Fruit fly (Drosophila melanogaster) whole organism, embryonic: ENCODE measurements around the gene eco.

Experiments
- BEAF-32 ChIP-seq: fragments of 200-800 bp; sonication (Bioruptor generic); optimal IDR thresholded peaks from 3 replicates; lab custom pipeline; 2017; ENCODE audit warnings: missing biosample characterization, missing genetic modification characterization, mild to moderate bottlenecking, moderate library complexity, missing genetic modification reagents
- CG10321 ChIP-seq: fragments of 200-800 bp; sonication (Bioruptor generic); IDR thresholded peaks from 2 replicates; pipeline ENCODE4 v1.3.6; 2022; ENCODE audit warnings: missing biosample characterization, missing genetic modification characterization
- CG10366 ChIP-seq: fragments of 200-800 bp; sonication (Bioruptor generic); IDR thresholded peaks from 2 replicates; pipeline ENCODE4 v1.3.6; 2022; ENCODE audit warnings: missing biosample characterization, missing genetic modification characterization
- CG10431 ChIP-seq: fragments of 200-800 bp; sonication (Bioruptor generic); optimal IDR thresholded peaks from 3 replicates; lab custom pipeline; 2018; ENCODE audit warnings: missing biosample characterization, mild to moderate bottlenecking, missing genetic modification characterization
- CG11696 ChIP-seq: fragments of 200-800 bp; sonication (Bioruptor generic); IDR thresholded peaks from 2 replicates; pipeline ENCODE4 v1.3.6; 2022; ENCODE audit warnings: missing biosample characterization, missing genetic modification characterization
- CG13775 ChIP-seq: fragments of 200-800 bp; sonication (Bioruptor generic); optimal IDR thresholded peaks from 3 replicates; lab custom pipeline; 2017; ENCODE audit warnings: missing biosample characterization, mild to moderate bottlenecking, missing genetic modification characterization
- CG14860 ChIP-seq: fragments of 200-800 bp; sonication (Bioruptor generic); IDR thresholded peaks from 3 replicates; pipeline ENCODE4 v1.3.6; 2022; ENCODE audit warnings: missing biosample characterization, missing genetic modification characterization; ENCODE audit not compliant: partially characterized antibody
- CG1529 ChIP-seq: fragments of 200-800 bp; sonication (Bioruptor generic); optimal IDR thresholded peaks from 3 replicates; lab custom pipeline; 2018; ENCODE audit warnings: missing biosample characterization, missing genetic modification characterization
- CG15479 ChIP-seq: fragments of 200-800 bp; sonication (Bioruptor generic); optimal IDR thresholded peaks from 3 replicates; lab custom pipeline; 2019; ENCODE audit warnings: missing biosample characterization, mild to moderate bottlenecking, missing genetic modification characterization, moderate library complexity
- CG1647 ChIP-seq: fragments of 200-800 bp; sonication (Bioruptor generic); optimal IDR thresholded peaks from 3 replicates; lab custom pipeline; 2016; ENCODE audit warnings: missing biosample characterization, missing genetic modification characterization
- CG17361 ChIP-seq: fragments of 200-800 bp; sonication (Bioruptor generic); IDR thresholded peaks from 3 replicates; pipeline ENCODE4 v1.3.6; 2022; ENCODE audit warnings: missing biosample characterization, missing genetic modification characterization
- CG17612 ChIP-seq: fragments of 200-800 bp; sonication (Bioruptor generic); IDR thresholded peaks from 2 replicates; pipeline ENCODE4 v1.3.6; 2022; ENCODE audit warnings: missing biosample characterization, missing genetic modification characterization
- CG18599 ChIP-seq: fragments of 200-800 bp; sonication (Bioruptor generic); optimal IDR thresholded peaks from 3 replicates; lab custom pipeline; 2017; ENCODE audit warnings: missing biosample characterization, missing genetic modification characterization, mild to moderate bottlenecking, moderate library complexity, missing genetic modification reagents
- CG2889 ChIP-seq: fragments of 200-800 bp; sonication (Bioruptor generic); IDR thresholded peaks from 3 replicates; pipeline ENCODE4 v1.3.6; 2022; ENCODE audit warnings: missing biosample characterization, missing genetic modification characterization
- CG3163 ChIP-seq: fragments of 200-800 bp; sonication (Bioruptor generic); optimal IDR thresholded peaks from 3 replicates; lab custom pipeline; 2016; ENCODE audit warnings: missing biosample characterization, missing genetic modification characterization
- CG32772 ChIP-seq: fragments of 200-800 bp; sonication (Bioruptor generic); IDR thresholded peaks from 2 replicates; pipeline ENCODE4 v1.3.6; 2022; ENCODE audit warnings: missing biosample characterization, missing genetic modification characterization
- CG34422 ChIP-seq: fragments of 200-800 bp; sonication (Bioruptor generic); IDR thresholded peaks from 3 replicates; pipeline ENCODE4 v1.3.6; 2022; ENCODE audit warnings: missing biosample characterization, missing genetic modification characterization
- CG6791 ChIP-seq: fragments of 200-800 bp; sonication (Bioruptor generic); IDR thresholded peaks from 3 replicates; pipeline ENCODE4 v1.3.6; 2022; ENCODE audit warnings: missing biosample characterization, missing genetic modification characterization; ENCODE audit not compliant: partially characterized antibody
- CG7987 ChIP-seq: fragments of 200-800 bp; sonication (Bioruptor generic); optimal IDR thresholded peaks from 2 replicates; lab custom pipeline; 2018; ENCODE audit warnings: missing biosample characterization, mild to moderate bottlenecking, missing genetic modification characterization, moderate library complexity
- CG8089 ChIP-seq: fragments of 200-800 bp; sonication (Bioruptor generic); optimal IDR thresholded peaks from 3 replicates; lab custom pipeline; 2016; ENCODE audit warnings: missing biosample characterization, missing genetic modification characterization
- CG8290 ChIP-seq, 3 experiments: fragments of 200-800 bp; sonication (Bioruptor generic); optimal IDR thresholded peaks; 2 replicates each; lab custom pipeline; 2016 to 2019; ENCODE audit warnings: missing biosample characterization in 3 of 3, missing genetic modification characterization in 3 of 3, mild to moderate bottlenecking in 2 of 3, moderate library complexity in 1 of 3
- CG9727 ChIP-seq: fragments of 200-800 bp; sonication (Bioruptor generic); optimal IDR thresholded peaks from 3 replicates; lab custom pipeline; 2017; ENCODE audit warnings: missing biosample characterization, mild to moderate bottlenecking, missing genetic modification characterization
- CG9817 ChIP-seq: fragments of 200-800 bp; sonication (Bioruptor generic); optimal IDR thresholded peaks from 2 replicates; lab custom pipeline; 2018; ENCODE audit warnings: missing biosample characterization, mild to moderate bottlenecking, missing genetic modification characterization, moderate library complexity
- CTCF ChIP-seq: fragments of 200-800 bp; sonication (Bioruptor generic); optimal IDR thresholded peaks from 2 replicates; lab custom pipeline; 2017; ENCODE audit warnings: missing biosample characterization, mild to moderate bottlenecking, missing genetic modification characterization, moderate library complexity
- D ChIP-seq, 2 experiments: fragments of 200-800 bp in 1 of 2; fragments of >200 bp in 1 of 2; sonication (Bioruptor generic) in 1 of 2; optimal IDR thresholded peaks; 2 replicates in 1 of 2; 3 replicates in 1 of 2; lab custom pipeline; 2017; ENCODE audit warnings: mild to moderate bottlenecking in 1 of 2, missing biosample characterization in 1 of 2, missing genetic modification characterization in 1 of 2, missing genetic modification reagents in 1 of 2
- Fer1 ChIP-seq: fragments of 200-800 bp; sonication (Bioruptor generic); optimal IDR thresholded peaks from 2 replicates; lab custom pipeline; 2017; ENCODE audit warnings: missing biosample characterization, mild to moderate bottlenecking, missing genetic modification characterization
- Gug ChIP-seq: fragments of 200-800 bp; sonication (Bioruptor generic); IDR thresholded peaks from 4 replicates; pipeline ENCODE4 v1.3.6; 2022; ENCODE audit warnings: missing biosample characterization, missing genetic modification characterization
- H2.0 ChIP-seq: fragments of 200-800 bp; sonication (Bioruptor generic); IDR thresholded peaks from 2 replicates; pipeline ENCODE4 v1.3.6; 2022; ENCODE audit warnings: missing biosample characterization, missing genetic modification characterization
- HLH3B ChIP-seq: fragments of 200-800 bp; sonication (Bioruptor generic); IDR thresholded peaks from 2 replicates; pipeline ENCODE4 v1.3.6; 2022; ENCODE audit warnings: missing biosample characterization, missing genetic modification characterization
- MESR4 ChIP-seq: fragments of 200-800 bp; sonication (Bioruptor generic); optimal IDR thresholded peaks from 2 replicates; lab custom pipeline; 2018; ENCODE audit warnings: missing biosample characterization, mild to moderate bottlenecking, missing genetic modification characterization, moderate library complexity
- Myb ChIP-seq: fragments of 200-800 bp; sonication (Bioruptor generic); optimal IDR thresholded peaks from 2 replicates; lab custom pipeline; 2016; ENCODE audit warnings: missing biosample characterization, missing genetic modification characterization
- NC2β ChIP-seq: fragments of 200-800 bp; sonication (Bioruptor generic); optimal IDR thresholded peaks from 2 replicates; lab custom pipeline; 2016; ENCODE audit warnings: missing biosample characterization, missing genetic modification characterization
- Nf-YC ChIP-seq: fragments of 200-800 bp; optimal IDR thresholded peaks from 3 replicates; lab custom pipeline; 2019; ENCODE audit warnings: missing biosample characterization, mild to moderate bottlenecking, missing genetic modification characterization, moderate library complexity
- Oaz ChIP-seq: fragments of 200-800 bp; sonication (Bioruptor generic); IDR thresholded peaks from 2 replicates; pipeline ENCODE4 v1.3.6; 2022; ENCODE audit warnings: missing biosample characterization, missing genetic modification characterization
- Opbp ChIP-seq: fragments of 200-800 bp; sonication (Bioruptor generic); IDR thresholded peaks from 3 replicates; pipeline ENCODE4 v1.3.6; 2022; ENCODE audit warnings: missing biosample characterization, missing genetic modification characterization; ENCODE audit not compliant: partially characterized antibody
- Xbp1 ChIP-seq: fragments of 200-800 bp; sonication (Bioruptor generic); optimal IDR thresholded peaks from 3 replicates; lab custom pipeline; 2016; ENCODE audit warnings: missing biosample characterization, mild to moderate bottlenecking, missing genetic modification characterization
- ap ChIP-seq: fragments of 200-800 bp; sonication (Bioruptor generic); IDR thresholded peaks from 2 replicates; pipeline ENCODE4 v1.3.6; 2022; ENCODE audit warnings: missing biosample characterization, missing genetic modification characterization
- bbx ChIP-seq: fragments of 200-800 bp; sonication (Bioruptor generic); IDR thresholded peaks from 2 replicates; pipeline ENCODE4 v1.3.6; 2022; ENCODE audit warnings: missing biosample characterization, missing genetic modification characterization; ENCODE audit not compliant: partially characterized antibody
- cad ChIP-seq: fragments of >200 bp; optimal IDR thresholded peaks from 2 replicates; lab custom pipeline; 2017; ENCODE audit warnings: missing biosample characterization, missing genetic modification characterization
- cato ChIP-seq: fragments of 200-800 bp; sonication (Bioruptor generic); optimal IDR thresholded peaks from 2 replicates; lab custom pipeline; 2016; ENCODE audit warnings: missing biosample characterization, missing genetic modification characterization, borderline replicate concordance
- cg ChIP-seq: fragments of 200-800 bp; sonication (Bioruptor generic); optimal IDR thresholded peaks from 3 replicates; lab custom pipeline; 2019; ENCODE audit warnings: missing biosample characterization, mild to moderate bottlenecking, missing genetic modification characterization, moderate library complexity
- fru ChIP-seq: fragments of >200 bp; optimal IDR thresholded peaks from 2 replicates; lab custom pipeline; 2017
- hbn ChIP-seq: fragments of 200-800 bp; sonication (Bioruptor generic); IDR thresholded peaks from 2 replicates; pipeline ENCODE4 v1.3.6; 2022; ENCODE audit warnings: missing biosample characterization, missing genetic modification characterization; ENCODE audit not compliant: partially characterized antibody
- hth ChIP-seq: fragments of >200 bp; optimal IDR thresholded peaks from 2 replicates; lab custom pipeline; 2017; ENCODE audit warnings: inconsistent platforms
- jing ChIP-seq: fragments of 200-800 bp; sonication (Bioruptor generic); optimal IDR thresholded peaks from 2 replicates; lab custom pipeline; 2018; ENCODE audit warnings: missing biosample characterization, mild to moderate bottlenecking, missing genetic modification characterization
- pfk ChIP-seq: fragments of 200-800 bp; sonication (Bioruptor generic); optimal IDR thresholded peaks from 2 replicates; lab custom pipeline; 2018; ENCODE audit warnings: missing biosample characterization, mild to moderate bottlenecking, missing genetic modification characterization, moderate library complexity
- slbo ChIP-seq: fragments of 200-800 bp; sonication (Bioruptor generic); IDR thresholded peaks from 2 replicates; pipeline ENCODE4 v1.3.6; 2022; ENCODE audit warnings: missing biosample characterization, missing genetic modification characterization
- so ChIP-seq: fragments of 200-800 bp; sonication (Bioruptor generic); IDR thresholded peaks from 3 replicates; pipeline ENCODE4 v1.3.6; 2022; ENCODE audit warnings: missing biosample characterization, missing genetic modification characterization
- ttk ChIP-seq: fragments of 200-800 bp; sonication (Bioruptor generic); IDR thresholded peaks from 2 replicates; pipeline ENCODE4 v2.1.2; 2022; ENCODE audit warnings: missing biosample characterization, missing genetic modification characterization
- tup ChIP-seq: fragments of 200-800 bp; sonication (Bioruptor generic); optimal IDR thresholded peaks from 2 replicates; lab custom pipeline; 2016; ENCODE audit warnings: missing biosample characterization, mild to moderate bottlenecking, missing genetic modification characterization, moderate library complexity

Gene eco

DNA sequence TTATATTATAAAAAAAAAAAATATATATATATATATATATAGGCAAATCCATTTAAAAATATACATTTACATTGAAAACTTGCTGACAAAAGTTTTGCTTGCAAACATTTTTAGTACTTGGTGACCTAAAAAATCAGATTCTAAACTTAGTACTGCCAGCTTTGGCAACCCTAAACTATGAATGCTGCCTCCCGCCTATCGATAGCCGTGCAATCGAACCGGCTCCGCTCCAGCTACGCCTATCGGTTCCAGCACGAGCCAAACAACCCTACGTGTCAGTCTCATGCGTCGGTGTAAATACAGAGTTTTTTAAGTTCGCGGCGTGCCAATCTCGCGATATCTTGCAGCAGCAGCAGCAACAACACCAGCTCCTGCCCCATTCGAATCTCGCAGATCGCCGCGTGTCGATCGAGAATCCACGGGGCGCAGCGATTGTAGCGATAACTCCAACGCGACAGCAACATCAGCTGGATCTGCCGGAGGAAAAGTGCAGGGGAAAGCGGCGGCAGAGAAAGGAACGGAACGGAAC is 21.2 kb upstream of the eco start, which contains the start of gene Sec63 (continued):
- no peak for TF ChIP-seq jing (GFP tag; lab: Kevin White, UChicago)
- no peak for TF ChIP-seq CG11696 (GFP tag; lab: Robert Waterston, UW)
- peak; percentile 17 for TF ChIP-seq CG1647 (GFP tag; lab: Kevin White, UChicago)
- peak; percentile 35; the same call in 1 of the 2 replicates for TF ChIP-seq CG10366 (GFP tag; lab: Robert Waterston, UW)
- TF ChIP-seq NC2β (GFP tag; lab: Kevin White, UChicago): no peak
- TF ChIP-seq MESR4 (GFP tag; lab: Kevin White, UChicago): peak; percentile 83
- TF ChIP-seq Opbp (GFP tag; lab: Robert Waterston, UW): peak; percentile 88
- peak; percentile 54 for TF ChIP-seq CG9817
- no peak for TF ChIP-seq CG2889 (GFP tag; lab: Robert Waterston, UW)
- TF ChIP-seq BEAF-32: peak; percentile 84
- TF ChIP-seq cad (GFP tag; lab: Kevin White, UChicago): no peak
- TF ChIP-seq Gug (GFP tag; lab: Robert Waterston, UW): peak; percentile 4; the same call in 1 of the 4 replicates
- TF ChIP-seq HLH3B (GFP tag; lab: Robert Waterston, UW): peak; percentile 43; the same call in 1 of the 2 replicates
- no peak for TF ChIP-seq hth (lab: Kevin White, UChicago)
- TF ChIP-seq cato (GFP tag; lab: Kevin White, UChicago): peak; percentile 36
- peak; percentile 67 for TF ChIP-seq Xbp1 (GFP tag; lab: Kevin White, UChicago)
- TF ChIP-seq Nf-YC (tag; lab: Kevin White, UChicago): no peak
- TF ChIP-seq fru (lab: Kevin White, UChicago): no peak
- peak; percentile 48 for TF ChIP-seq CG13775
- TF ChIP-seq CG7987 (GFP tag; lab: Kevin White, UChicago): no peak
- TF ChIP-seq CG9727 (GFP tag; lab: Kevin White, UChicago): peak; percentile 20
- TF ChIP-seq tup (GFP tag; lab: Kevin White, UChicago): no peak
- peak; percentile 91 for TF ChIP-seq CG6791 (GFP tag; lab: Robert Waterston, UW)
- TF ChIP-seq CG1529 (GFP tag; lab: Kevin White, UChicago): no peak
- TF ChIP-seq CG10321 (GFP tag; lab: Robert Waterston, UW): no peak
- TF ChIP-seq CG10431 (GFP tag; lab: Kevin White, UChicago): no peak
- TF ChIP-seq Myb: peak; percentile 1
- peak; percentile 35 for TF ChIP-seq CG8290 (GFP tag; optimal IDR thresholded peaks at IDR 0.05; lab: Kevin White, UChicago)
- peak in 1 of 2 experiments; percentile 81 for TF ChIP-seq CG8290 (tag; optimal IDR thresholded peaks at IDR 0.05; lab: Kevin White, UChicago)
- TF ChIP-seq ap (GFP tag; lab: Robert Waterston, UW): peak; percentile 49; the same call in 1 of the 2 replicates
- TF ChIP-seq CG14860: peak; percentile 80
- peak; percentile 93 for TF ChIP-seq pfk (GFP tag; lab: Kevin White, UChicago)
- TF ChIP-seq CG18599: peak; percentile 62
- TF ChIP-seq CG17612 (GFP tag; lab: Robert Waterston, UW): no peak
- no peak for TF ChIP-seq cg (GFP tag; lab: Kevin White, UChicago)
- TF ChIP-seq D (optimal IDR thresholded peaks at IDR 0.05; lab: Kevin White, UChicago): no peak
- peak; percentile 3 for TF ChIP-seq D (GFP tag; optimal IDR thresholded peaks at IDR 0.05; lab: Kevin White, UChicago)
- no peak for TF ChIP-seq CG3163 (GFP tag; lab: Kevin White, UChicago)
- peak; percentile 47; the same call in 1 of the 2 replicates for TF ChIP-seq H2.0 (GFP tag; lab: Robert Waterston, UW)
- peak; percentile 60; the same call in 2 of the 3 replicates for TF ChIP-seq so (GFP tag; lab: Robert Waterston, UW)
- no peak for TF ChIP-seq CG8089 (GFP tag; lab: Kevin White, UChicago)
- no peak for TF ChIP-seq CG15479 (GFP tag; lab: Kevin White, UChicago)
- peak; percentile 72 for TF ChIP-seq CTCF (GFP tag; lab: Kevin White, UChicago)
- TF ChIP-seq hbn (GFP tag; lab: Robert Waterston, UW): peak; percentile 72
- 0 out of 2 replicates have a peak, but pooled peaks have one; percentile 29 for TF ChIP-seq ttk (GFP tag; lab: Robert Waterston, UW)
- TF ChIP-seq Fer1 (GFP tag; lab: Kevin White, UChicago): peak; percentile 4
- TF ChIP-seq CG32772 (GFP tag; lab: Robert Waterston, UW): peak; percentile 4; the same call in 1 of the 2 replicates
- TF ChIP-seq CG17361 (GFP tag; lab: Robert Waterston, UW): peak; percentile 37; the same call in 1 of the 3 replicates
- peak; percentile 97 for TF ChIP-seq bbx (GFP tag; lab: Robert Waterston, UW)
- peak; percentile 78 for TF ChIP-seq slbo (GFP tag; lab: Robert Waterston, UW)
- TF ChIP-seq Oaz (GFP tag; lab: Robert Waterston, UW): no peak
- peak; percentile 85 for TF ChIP-seq CG34422 (GFP tag; lab: Robert Waterston, UW)
